Worm (Caenorhabditis elegans): Measurements from ENCODE around the gene math-40.
"Not testable (repeated sequence)": the region's sequence is repeated elsewhere in the genome, so short reads cannot be mapped to it uniquely, and the experiment has no call there.

DNA sequence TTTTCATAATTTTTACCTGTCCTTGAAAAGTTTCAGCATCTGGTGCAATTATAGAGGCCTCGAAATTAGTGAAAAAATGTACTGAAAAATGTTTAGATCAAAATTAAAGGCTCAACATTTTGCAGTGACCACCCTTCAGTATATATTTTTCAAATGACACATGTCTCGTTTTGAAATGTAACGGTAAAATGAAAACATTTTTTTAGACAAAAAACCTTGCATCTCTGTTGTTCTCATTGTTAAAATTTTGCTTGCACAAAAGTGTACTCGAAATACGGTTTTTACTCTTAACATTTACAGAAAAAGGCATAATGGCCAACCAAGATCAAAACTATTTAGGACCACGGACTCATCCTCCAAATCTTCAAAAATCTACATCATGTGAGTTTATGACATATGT is 6.1 kb upstream of the math-40 start, which contains the start of gene math-41:
- TF ChIP-seq him-1, dao-5 (tag; optimal IDR thresholded peaks at IDR 0.05): not testable (repeated sequence)

Measured in whole organism, L4/young adult.